Fruit fly (Drosophila melanogaster) whole organism, larva: Measurements from ENCODE around the gene cu.

Experiments used
- noc ChIP-seq: fragments of 200-800 bp; sonication (Bioruptor generic); optimal IDR thresholded peaks from 3 replicates; lab custom pipeline; 2019; ENCODE audit warnings: missing biosample characterization, mild to moderate bottlenecking, missing genetic modification characterization, moderate library complexity

The cu gene

dm6 chr3R:11224478-11224877 lies 27.1 kb downstream of the cu start:
- TF ChIP-seq noc (tag; lab: Kevin White, UChicago), result no peak

- no peak for TF ChIP-seq noc (tag; lab: Kevin White, UChicago)
Measured at dm6 chr3R:11225220-11225619, 27.8 kb downstream of the cu start, which contains the start of gene scpr-C. Gene scpr-C, plus strand, starts transcription at chr3R:11225520.

dm6 chr3R:11226496-11226895 lies 29.1 kb downstream of the cu start, which contains the start of gene CG17726:
Gene CG17726, plus strand, starts transcription at chr3R:11226762.
- peak; percentile 95 for TF ChIP-seq noc (tag; lab: Kevin White, UChicago)

dm6 chr3R:11230392-11230791 lies 33.0 kb downstream of the cu start, which contains the start of gene GCC88:
Gene GCC88, minus strand, starts transcription at chr3R:11230600.
- no peak for TF ChIP-seq noc (tag; lab: Kevin White, UChicago)

- TF ChIP-seq noc (tag; lab: Kevin White, UChicago), result no peak
Measured at dm6 chr3R:11231037-11231436, 33.6 kb downstream of the cu start.

- no peak for TF ChIP-seq noc (tag; lab: Kevin White, UChicago)
Measured at dm6 chr3R:11231705-11232261, 34.4 kb downstream of the cu start, which contains the start of the genes CG17187 and Dph3. Gene CG17187, minus strand, starts transcription at chr3R:11231879. Gene Dph3, plus strand, starts transcription at chr3R:11231912.

- TF ChIP-seq noc (tag; lab: Kevin White, UChicago), result no peak
Measured at dm6 chr3R:11234918-11235371, 37.6 kb downstream of the cu start, which contains the start of the genes Arfip and CG17721. Gene Arfip, minus strand, starts transcription at chr3R:11235013. Gene CG17721, plus strand, starts transcription at chr3R:11235140.

dm6 chr3R:11236041-11236440 lies 38.6 kb downstream of the cu start, which contains the start of gene CG31441:
Gene CG31441, plus strand, starts transcription at chr3R:11236286.
- no peak for TF ChIP-seq noc (tag; lab: Kevin White, UChicago)

dm6 chr3R:11237598-11237997 lies 40.2 kb downstream of the cu start, which contains the start of gene CG31388:
Gene CG31388, plus strand, starts transcription at chr3R:11237815.
- TF ChIP-seq noc (tag; lab: Kevin White, UChicago), result no peak

- TF ChIP-seq noc (tag; lab: Kevin White, UChicago), result no peak
Measured at dm6 chr3R:11240891-11241290, 43.5 kb downstream of the cu start, which contains the start of the genes scpr-B and scpr-A. Gene scpr-B, minus strand, starts transcription at chr3R:11240991. Gene scpr-A, plus strand, starts transcription at chr3R:11241183.

- peak; percentile 48 for TF ChIP-seq noc (tag; lab: Kevin White, UChicago)
Measured at dm6 chr3R:11243057-11243740, 45.8 kb downstream of the cu start.

dm6 chr3R:11243951-11244660 lies 46.7 kb downstream of the cu start, which contains the start of the genes CG17734 and CG5214:
Gene CG17734, minus strand, starts transcription at chr3R:11243999.
Gene CG5214, plus strand, starts transcription at chr3R:11244302.
- no peak for TF ChIP-seq noc (tag; lab: Kevin White, UChicago)

- no peak for TF ChIP-seq noc (tag; lab: Kevin White, UChicago)
Measured at dm6 chr3R:11245803-11246202, 48.4 kb downstream of the cu start.

dm6 chr3R:11246865-11247264 lies 49.5 kb downstream of the cu start:
- TF ChIP-seq noc (tag; lab: Kevin White, UChicago), result no peak

dm6 chr3R:11253768-11254167 lies 56.4 kb downstream of the cu start:
- no peak for TF ChIP-seq noc (tag; lab: Kevin White, UChicago)
